Worm (Caenorhabditis elegans) whole organism, young adult: ENCODE data around the gene D2021.4.
A peak's percentile ranks its signal among the peaks of the same experiment; 100 is the strongest.

Experiments used
- B0261.1 ChIP-seq: sonication (generic microtip); optimal IDR thresholded peaks from 2 replicates; lab custom pipeline; 2016; ENCODE audit warnings: mild to moderate bottlenecking, missing genetic modification characterization, moderate library complexity, missing compliant biosample characterization
- B0336.3 ChIP-seq: fragments of 200-800 bp; sonication (Bioruptor generic); IDR thresholded peaks from 2 replicates; pipeline ENCODE4 v1.3.6; 2022; ENCODE audit warnings: missing genetic modification characterization, missing compliant biosample characterization
- Y53F4B.3 ChIP-seq: fragments of 200-800 bp; sonication (Bioruptor generic); IDR thresholded peaks from 2 replicates; pipeline ENCODE4 v1.3.6; 2022; ENCODE audit warnings: missing genetic modification reagents, missing genetic modification characterization, missing compliant biosample characterization
- Y53G8AR.9 ChIP-seq: fragments of 200-800 bp; sonication (Bioruptor generic); conservative IDR thresholded peaks from 2 replicates; pipeline ENCODE4 v1.3.6; 2022; ENCODE audit warnings: missing genetic modification reagents, missing genetic modification characterization, missing compliant biosample characterization
- Y56A3A.18 ChIP-seq: fragments of 200-800 bp; sonication (Bioruptor generic); IDR thresholded peaks from 2 replicates; pipeline ENCODE4 v1.3.6; 2022; ENCODE audit warnings: missing genetic modification reagents, missing genetic modification characterization, missing compliant biosample characterization
- Y67H2A.10 ChIP-seq: fragments of 200-800 bp; sonication (Bioruptor generic); conservative IDR thresholded peaks from 2 replicates; pipeline ENCODE4 v1.3.6; 2022; ENCODE audit warnings: missing genetic modification reagents, missing genetic modification characterization, missing compliant biosample characterization
- ZK185.1 ChIP-seq: sonication (generic microtip); optimal IDR thresholded peaks from 2 replicates; lab custom pipeline; 2016; ENCODE audit warnings: mild to moderate bottlenecking, missing genetic modification characterization, missing compliant biosample characterization; ENCODE audit not compliant: poor library complexity, severe bottlenecking
- ama-1 ChIP-seq, 3 experiments: fragments of 150-350 bp in 1 of 3; sonication (generic microtip) in 2 of 3; optimal IDR thresholded peaks; 2 replicates each; lab custom pipeline; 2014 to 2018; ENCODE audit warnings: missing biosample characterization in 2 of 3, missing genetic modification characterization in 2 of 3, missing genetic modification reagents in 2 of 3
- atf-7 ChIP-seq: sonication (generic microtip); optimal IDR thresholded peaks from 2 replicates; lab custom pipeline; 2017; ENCODE audit warnings: mild to moderate bottlenecking, missing genetic modification characterization, missing compliant biosample characterization
- attf-3 ChIP-seq: fragments of 200-800 bp; sonication (Bioruptor generic); conservative IDR thresholded peaks from 2 replicates; pipeline ENCODE4 v1.3.6; 2022; ENCODE audit warnings: missing genetic modification reagents, missing genetic modification characterization, missing compliant biosample characterization
- attf-5 ChIP-seq: fragments of 200-800 bp; sonication (Bioruptor generic); optimal IDR thresholded peaks from 2 replicates; lab custom pipeline; 2018; ENCODE audit warnings: mild to moderate bottlenecking, missing genetic modification characterization, missing compliant biosample characterization
- ceh-100 ChIP-seq: fragments of 200-800 bp; sonication (Bioruptor generic); IDR thresholded peaks from 2 replicates; pipeline ENCODE4 v1.3.6; 2022; ENCODE audit warnings: missing genetic modification reagents, missing genetic modification characterization, missing compliant biosample characterization
- dox-1 ChIP-seq: fragments of 200-800 bp; sonication (Bioruptor generic); IDR thresholded peaks from 2 replicates; pipeline ENCODE4 v1.3.6; 2022; ENCODE audit warnings: missing genetic modification reagents, missing genetic modification characterization, missing compliant biosample characterization
- egrh-3 ChIP-seq: fragments of 200-800 bp; sonication (Bioruptor generic); IDR thresholded peaks from 2 replicates; pipeline ENCODE4 v1.3.6; 2022; ENCODE audit warnings: missing genetic modification reagents, missing genetic modification characterization, missing compliant biosample characterization
- ets-4 ChIP-seq: fragments of 200-800 bp; sonication (Bioruptor generic); optimal IDR thresholded peaks from 2 replicates; lab custom pipeline; 2018; ENCODE audit warnings: mild to moderate bottlenecking, missing genetic modification characterization, missing compliant biosample characterization
- hrde-1 ChIP-seq: sonication (generic microtip); optimal IDR thresholded peaks from 2 replicates; lab custom pipeline; 2016; ENCODE audit warnings: missing genetic modification characterization, mild to moderate bottlenecking, missing compliant biosample characterization, moderate library complexity, missing genotype, missing genetic modification reagents, borderline replicate concordance
- hsf-1 ChIP-seq: fragments of 200-800 bp; sonication (Bioruptor generic); IDR thresholded peaks from 2 replicates; pipeline ENCODE4 v1.3.6; 2022; ENCODE audit warnings: missing genetic modification reagents, missing genetic modification characterization, missing compliant biosample characterization
- let-607 ChIP-seq, 2 experiments: fragments of 200-800 bp in 1 of 2; sonication (Bioruptor generic) in 1 of 2; sonication (generic microtip) in 1 of 2; optimal IDR thresholded peaks; 2 replicates each; lab custom pipeline; 2016 to 2018; ENCODE audit warnings: mild to moderate bottlenecking in 2 of 2, missing compliant biosample characterization in 2 of 2, missing genetic modification characterization in 2 of 2, moderate library complexity in 2 of 2, missing genotype in 1 of 2
- lin-26 ChIP-seq: fragments of 200-800 bp; sonication (Bioruptor generic); IDR thresholded peaks from 2 replicates; pipeline ENCODE4 v1.3.6; 2022; ENCODE audit warnings: missing genetic modification reagents, missing genetic modification characterization, missing compliant biosample characterization
- lin-40 ChIP-seq: sonication (generic microtip); optimal IDR thresholded peaks from 2 replicates; lab custom pipeline; 2016; ENCODE audit warnings: missing genetic modification characterization, mild to moderate bottlenecking, missing compliant biosample characterization, missing genotype, missing genetic modification reagents
- madf-3 ChIP-seq: fragments of 200-800 bp; sonication (Bioruptor generic); IDR thresholded peaks from 2 replicates; pipeline ENCODE4 v1.3.6; 2022; ENCODE audit warnings: missing genetic modification reagents, missing genetic modification characterization, missing compliant biosample characterization
- madf-6 ChIP-seq: fragments of 200-800 bp; sonication (Bioruptor generic); IDR thresholded peaks from 2 replicates; pipeline ENCODE4 v1.3.6; 2022; ENCODE audit warnings: missing genetic modification reagents, missing genetic modification characterization, missing compliant biosample characterization
- madf-8 ChIP-seq: fragments of 200-800 bp; sonication (Bioruptor generic); conservative IDR thresholded peaks from 2 replicates; pipeline ENCODE4 v1.3.6; 2022; ENCODE audit warnings: missing genetic modification reagents, missing genetic modification characterization, missing compliant biosample characterization
- mel-28 ChIP-seq: sonication (generic microtip); optimal IDR thresholded peaks from 2 replicates; lab custom pipeline; 2016; ENCODE audit warnings: borderline replicate concordance, mild to moderate bottlenecking, missing genetic modification characterization, missing compliant biosample characterization
- mes-4 ChIP-seq: sonication (generic microtip); optimal IDR thresholded peaks from 2 replicates; lab custom pipeline; 2016; ENCODE audit warnings: missing genotype, missing genetic modification characterization, missing compliant biosample characterization
- nfya-2 ChIP-seq: fragments of 200-800 bp; sonication (Bioruptor generic); IDR thresholded peaks from 2 replicates; pipeline ENCODE4 v1.3.6; 2022; ENCODE audit warnings: missing genetic modification reagents, missing genetic modification characterization, missing compliant biosample characterization
- nhr-179 ChIP-seq: sonication (generic microtip); optimal IDR thresholded peaks from 2 replicates; lab custom pipeline; 2016; ENCODE audit warnings: mild to moderate bottlenecking, missing genetic modification characterization, missing compliant biosample characterization
- nhr-80 ChIP-seq: sonication (generic microtip); optimal IDR thresholded peaks from 2 replicates; lab custom pipeline; 2016; ENCODE audit warnings: missing genetic modification characterization, missing compliant biosample characterization
- pha-4 ChIP-seq: fragments of 150-350 bp; sonication (generic microtip); optimal IDR thresholded peaks from 2 replicates; lab custom pipeline; 2014; ENCODE audit warnings: missing biosample characterization, missing genetic modification reagents, missing genetic modification characterization
- rec-8 ChIP-seq, 2 experiments: sonication (generic microtip); optimal IDR thresholded peaks; 2 replicates each; lab custom pipeline; 2016; ENCODE audit warnings: mild to moderate bottlenecking in 2 of 2, missing genetic modification characterization in 2 of 2, missing genetic modification reagents in 2 of 2, missing genotype in 2 of 2, missing biosample characterization in 1 of 2, missing compliant biosample characterization in 1 of 2, moderate library complexity in 1 of 2
- snpc-1.3 ChIP-seq: sonication (generic microtip); optimal IDR thresholded peaks from 2 replicates; lab custom pipeline; 2017; ENCODE audit warnings: missing genetic modification characterization, mild to moderate bottlenecking, missing compliant biosample characterization, antibody characterized with exemption, moderate library complexity, missing genotype, missing genetic modification reagents; ENCODE audit not compliant: insufficient read depth
- snpc-4 ChIP-seq, 5 experiments: fragments of 150-350 bp in 1 of 5; sonication (generic microtip) in 4 of 5; optimal IDR thresholded peaks; 2 replicates each; lab custom pipeline; 2014 to 2018; ENCODE audit warnings: missing genetic modification characterization in 5 of 5, missing biosample characterization in 3 of 5, antibody characterized with exemption in 2 of 5, mild to moderate bottlenecking in 2 of 5, missing compliant biosample characterization in 2 of 5, missing genotype in 2 of 5, moderate library complexity in 2 of 5, missing genetic modification reagents in 1 of 5
- somi-1 ChIP-seq: fragments of 200-800 bp; sonication (Bioruptor generic); optimal IDR thresholded peaks from 2 replicates; lab custom pipeline; 2018; ENCODE audit warnings: mild to moderate bottlenecking, missing genetic modification characterization, missing compliant biosample characterization
- tbp1 ChIP-seq: fragments of 200-800 bp; sonication (Bioruptor generic); optimal IDR thresholded peaks from 2 replicates; lab custom pipeline; 2018; ENCODE audit warnings: mild to moderate bottlenecking, missing genetic modification characterization, missing compliant biosample characterization
- unc-62 ChIP-seq: fragments of 150-350 bp; optimal IDR thresholded peaks from 2 replicates; lab custom pipeline; 2014; ENCODE audit warnings: missing biosample characterization, missing genetic modification reagents, missing genetic modification characterization
- ztf-22 ChIP-seq: fragments of 200-800 bp; sonication (Bioruptor generic); optimal IDR thresholded peaks from 2 replicates; lab custom pipeline; 2018; ENCODE audit warnings: mild to moderate bottlenecking, missing genetic modification characterization, moderate library complexity, missing compliant biosample characterization
- ztf-28 ChIP-seq: fragments of 200-800 bp; sonication (Bioruptor generic); IDR thresholded peaks from 2 replicates; pipeline ENCODE4 v1.3.6; 2022; ENCODE audit warnings: missing genetic modification reagents, missing genetic modification characterization, missing compliant biosample characterization

Gene D2021.4

DNA sequence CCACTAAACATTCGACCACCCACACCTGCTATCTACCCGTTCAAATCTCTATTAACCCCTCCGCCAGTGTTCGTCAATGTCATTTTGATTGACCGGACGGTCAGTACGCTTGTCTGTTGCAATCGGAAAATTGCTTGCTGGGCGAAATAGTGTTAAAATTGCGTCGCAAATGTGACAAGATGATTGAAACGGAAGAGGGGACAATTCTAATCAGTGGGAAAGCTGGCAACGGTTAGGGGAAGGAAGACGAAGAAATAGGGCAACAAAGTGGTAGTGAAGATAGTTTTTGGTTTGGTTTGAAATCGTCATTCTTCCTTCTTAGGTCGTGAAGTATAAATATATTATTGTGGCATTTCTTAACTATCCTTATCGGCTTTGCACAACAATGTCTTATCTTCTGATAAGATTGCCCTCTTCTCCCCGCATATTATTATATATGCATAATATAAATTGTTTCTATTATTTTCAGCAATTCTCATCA, 19.6 kb upstream of the D2021.4 start:
- peak; percentile 4 for TF ChIP-seq atf-7 (tag; lab: Kevin White, UChicago)
- peak; percentile 78 for TF ChIP-seq ets-4 (GFP tag; lab: Kevin White, UChicago)
- TF ChIP-seq nhr-80 (tag; lab: Kevin White, UChicago): peak; percentile 90
- TF ChIP-seq dox-1 (GFP tag; lab: Robert Waterston, UW): peak; percentile 73
- TF ChIP-seq lin-26 (GFP tag; lab: Robert Waterston, UW): no peak
- TF ChIP-seq mes-4 (tag; lab: Kevin White, UChicago): no peak
- TF ChIP-seq let-607 (tag; optimal IDR thresholded peaks at IDR 0.05; lab: Kevin White, UChicago): peak in 1 of 2 experiments; percentile 23

ce11 chrX:8567823-8568314, 19.0 kb upstream of the D2021.4 start:
- TF ChIP-seq snpc-4 (GFP tag; optimal IDR thresholded peaks at IDR 0.05; lab: Kevin White, UChicago): no peak
- no peak for TF ChIP-seq snpc-4 (tag; optimal IDR thresholded peaks at IDR 0.05; lab: Kevin White, UChicago)
- TF ChIP-seq B0336.3 (GFP tag; lab: Robert Waterston, UW): no peak
- no peak for TF ChIP-seq Y56A3A.18 (GFP tag; lab: Robert Waterston, UW)
- TF ChIP-seq ztf-28 (GFP tag; lab: Robert Waterston, UW): no peak
- TF ChIP-seq rec-8 (tag; optimal IDR thresholded peaks at IDR 0.05; lab: Kevin White, UChicago): no peak
- no peak for TF ChIP-seq Y53F4B.3 (GFP tag; lab: Robert Waterston, UW)
- no peak for TF ChIP-seq nfya-2 (GFP tag; lab: Robert Waterston, UW)
- no peak for TF ChIP-seq ZK185.1 (tag; lab: Kevin White, UChicago)

- TF ChIP-seq ets-4 (GFP tag; lab: Kevin White, UChicago) (peak; percentile 99), lin-40 (peak; percentile 34), tbp1 (GFP tag; lab: Kevin White, UChicago) (peak; percentile 20), nhr-80 (tag; lab: Kevin White, UChicago) (peak; percentile 79), hrde-1 (no peak), unc-62 (GFP tag; lab: Kevin White, UChicago) (peak; percentile 89), let-607 (tag; optimal IDR thresholded peaks at IDR 0.05; lab: Kevin White, UChicago) (peak; percentile 45 to 55), attf-3 (GFP tag; lab: Robert Waterston, UW) (no peak), pha-4 (peak; percentile 12), atf-7 (tag; lab: Kevin White, UChicago) (peak; percentile 24), snpc-1.3 (tag; lab: Kevin White, UChicago) (no peak)
These were observed 18.3 kb upstream of the D2021.4 start for ce11 chrX:8567166-8567565.

DNA sequence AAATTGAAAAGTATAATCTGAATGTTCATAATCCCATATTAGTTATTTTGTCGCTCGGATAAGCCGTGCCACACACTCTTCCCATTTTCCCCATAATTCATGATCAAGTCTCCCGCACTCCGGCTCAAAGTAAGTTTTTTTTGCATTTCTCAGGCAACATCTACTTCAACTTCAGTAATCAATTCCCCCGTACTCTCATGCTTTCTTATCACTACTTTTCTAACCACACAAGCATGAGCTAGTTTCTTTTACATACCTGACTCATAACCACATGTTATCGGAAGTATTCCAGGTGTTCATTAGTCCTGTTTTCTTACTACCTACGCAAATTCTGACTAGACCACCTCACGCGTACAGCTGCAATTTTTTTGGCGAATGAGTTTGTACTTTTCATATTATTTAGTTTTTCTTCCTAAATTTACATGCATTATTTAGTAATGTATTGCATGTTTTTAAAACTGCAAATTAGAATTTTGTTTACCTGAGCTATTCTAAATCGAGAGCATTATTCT, 17.7 kb upstream of the D2021.4 start:
- TF ChIP-seq ceh-100 (GFP tag; lab: Robert Waterston, UW) (no peak), B0336.3 (GFP tag; lab: Robert Waterston, UW) (no peak), attf-5 (GFP tag; lab: Kevin White, UChicago) (no peak), nhr-179 (tag; lab: Kevin White, UChicago) (no peak), somi-1 (GFP tag; lab: Kevin White, UChicago) (no peak), hsf-1 (GFP tag; lab: Robert Waterston, UW) (no peak), madf-8 (GFP tag; lab: Robert Waterston, UW) (no peak), ztf-22 (no peak), rec-8 (tag; optimal IDR thresholded peaks at IDR 0.05; lab: Kevin White, UChicago) (no peak), mel-28 (tag; lab: Kevin White, UChicago) (no peak), B0261.1 (tag; lab: Kevin White, UChicago) (no peak), egrh-3 (GFP tag; lab: Robert Waterston, UW) (no peak), madf-3 (GFP tag; lab: Robert Waterston, UW) (no peak), ama-1 (optimal IDR thresholded peaks at IDR 0.05; lab: Kevin White, UChicago) (no peak), ama-1 (GFP tag; optimal IDR thresholded peaks at IDR 0.05; lab: Kevin White, UChicago) (no peak), attf-3 (GFP tag; lab: Robert Waterston, UW) (no peak), mes-4 (tag; lab: Kevin White, UChicago) (no peak), madf-6 (GFP tag; lab: Robert Waterston, UW) (no peak), Y67H2A.10 (GFP tag; lab: Robert Waterston, UW) (no peak), Y53G8AR.9 (GFP tag; lab: Robert Waterston, UW) (no peak)
